Worm (Caenorhabditis elegans): Measurements from ENCODE around the gene paqr-2.

ce11 chrIII:5346017-5346416 is 33.7 kb downstream of the paqr-2 start, which contains the start of gene glrx-21:
- no peak for TF ChIP-seq nhr-23 (tag; optimal IDR thresholded peaks at IDR 0.05)
- TF ChIP-seq aly-2 (tag; optimal IDR thresholded peaks at IDR 0.05): no peak
